Worm (Caenorhabditis elegans) whole organism, L3 larva: ENCODE data around the gene vit-3.

Experiments used
- R02D3.7 ChIP-seq: fragments of 150-350 bp; optimal IDR thresholded peaks from 2 replicates; lab custom pipeline; 2014; ENCODE audit warnings: missing biosample characterization, missing genetic modification characterization
- ceh-28 ChIP-seq: fragments of 150-350 bp; optimal IDR thresholded peaks from 2 replicates; lab custom pipeline; 2014; ENCODE audit warnings: missing biosample characterization, missing genetic modification reagents, missing genetic modification characterization
- jun-1 ChIP-seq: fragments of 150-350 bp; optimal IDR thresholded peaks from 2 replicates; lab custom pipeline; 2014; ENCODE audit warnings: missing biosample characterization, missing genetic modification reagents, missing genetic modification characterization
- lin-39 ChIP-seq: fragments of 150-350 bp; optimal IDR thresholded peaks from 2 replicates; lab custom pipeline; 2018; ENCODE audit warnings: missing biosample characterization, missing genetic modification reagents, missing genetic modification characterization
- mdl-1 ChIP-seq: fragments of 150-350 bp; optimal IDR thresholded peaks from 2 replicates; lab custom pipeline; 2014; ENCODE audit warnings: missing biosample characterization, missing genetic modification characterization
- nfya-1 ChIP-seq: sonication (generic microtip); optimal IDR thresholded peaks from 2 replicates; lab custom pipeline; 2017; ENCODE audit warnings: missing genetic modification characterization, mild to moderate bottlenecking, missing compliant biosample characterization, antibody characterized with exemption, moderate library complexity; ENCODE audit not compliant: insufficient read depth
- nhr-25 ChIP-seq: sonication (generic microtip); optimal IDR thresholded peaks from 2 replicates; lab custom pipeline; 2017; ENCODE audit warnings: missing biosample characterization, missing genetic modification characterization
- nhr-77 ChIP-seq: fragments of 150-350 bp; optimal IDR thresholded peaks from 2 replicates; lab custom pipeline; 2014; ENCODE audit warnings: missing biosample characterization, missing genetic modification characterization
- pha-4 ChIP-seq: fragments of 150-350 bp; optimal IDR thresholded peaks from 2 replicates; lab custom pipeline; 2014; ENCODE audit warnings: missing biosample characterization, missing genetic modification reagents, missing genetic modification characterization
- tbx-2 ChIP-seq: sonication (generic microtip); optimal IDR thresholded peaks from 2 replicates; lab custom pipeline; 2016; ENCODE audit warnings: mild to moderate bottlenecking, missing genetic modification characterization, missing compliant biosample characterization
- unc-62 ChIP-seq: fragments of 150-350 bp; sonication (generic microtip); optimal IDR thresholded peaks from 4 replicates; lab custom pipeline; 2014; ENCODE audit warnings: missing biosample characterization, missing genetic modification reagents, missing genetic modification characterization
- ztf-4 ChIP-seq: fragments of 150-350 bp; optimal IDR thresholded peaks from 2 replicates; lab custom pipeline; 2014; ENCODE audit warnings: missing biosample characterization, missing genetic modification characterization

ce11 chrX:3573482-3573881 lies 1.1 kb upstream of the vit-3 start, which contains the start of gene T27A10.5:
- TF ChIP-seq nfya-1 (tag; lab: Kevin White, UChicago) (no peak), nhr-77 (tag; lab: Kevin White, UChicago) (no peak), ztf-4 (tag; lab: Kevin White, UChicago) (no peak), lin-39 (tag; lab: Kevin White, UChicago) (no peak), tbx-2 (no peak), jun-1 (no peak), nhr-25 (tag; lab: Kevin White, UChicago) (no peak), unc-62 (GFP tag; lab: Kevin White, UChicago) (no peak), ceh-28 (tag; lab: Kevin White, UChicago) (no peak), R02D3.7 (no peak), pha-4 (tag; lab: Kevin White, UChicago) (no peak), mdl-1 (no peak)
